Fruit fly (Drosophila melanogaster): Measurements from ENCODE around the gene chp.

chp gene

dm6 chr3R:31168968-31169367 is 41.6 kb downstream of the chp start, which contains the start of gene stops:
Gene stops (minus strand): TSS chr3R:31169106.
- TF ChIP-seq psq (optimal IDR thresholded peaks at IDR 0.05) (no peak), CG8478 (optimal IDR thresholded peaks at IDR 0.05) (no peak), pan (optimal IDR thresholded peaks at IDR 0.05) (no peak), EcR (GFP tag; optimal IDR thresholded peaks at IDR 0.05) (no peak), usp (GFP tag; optimal IDR thresholded peaks at IDR 0.05) (no peak), Dll (optimal IDR thresholded peaks at IDR 0.05) (no peak)

- TF ChIP-seq pan (optimal IDR thresholded peaks at IDR 0.05) = no peak
- TF ChIP-seq Dll (optimal IDR thresholded peaks at IDR 0.05) = no peak
- no peak for TF ChIP-seq psq (optimal IDR thresholded peaks at IDR 0.05)
- TF ChIP-seq CG8478 (optimal IDR thresholded peaks at IDR 0.05) = no peak
- no peak for TF ChIP-seq EcR (GFP tag; optimal IDR thresholded peaks at IDR 0.05)
- no peak for TF ChIP-seq usp (GFP tag; optimal IDR thresholded peaks at IDR 0.05)
These were observed 42.1 kb downstream of the chp start for dm6 chr3R:31168429-31168828.

Data from whole organism.